Fruit fly (Drosophila melanogaster) S2 (cell line): ENCODE results near the gene Rpn10.

Source experiments
- CG8478 ChIP-seq: fragments of >200 bp; optimal IDR thresholded peaks from 2 replicates; lab custom pipeline; 2018
- CTCF ChIP-seq, 2 experiments: fragments of >200 bp; optimal IDR thresholded peaks; 2 replicates each; lab custom pipeline; 2018

- TF ChIP-seq CG8478 (lab: Kevin White, UChicago) (no peak), CTCF (optimal IDR thresholded peaks at IDR 0.05; lab: Kevin White, UChicago) (no peak)
Measured at dm6 chr3L:21568848-21569372, 32.1 kb downstream of the Rpn10 start, which contains the start of the genes CRIF and SMC5.
